Worm (Caenorhabditis elegans): ENCODE results near the gene ZK822.10.

Gene ZK822.10

DNA sequence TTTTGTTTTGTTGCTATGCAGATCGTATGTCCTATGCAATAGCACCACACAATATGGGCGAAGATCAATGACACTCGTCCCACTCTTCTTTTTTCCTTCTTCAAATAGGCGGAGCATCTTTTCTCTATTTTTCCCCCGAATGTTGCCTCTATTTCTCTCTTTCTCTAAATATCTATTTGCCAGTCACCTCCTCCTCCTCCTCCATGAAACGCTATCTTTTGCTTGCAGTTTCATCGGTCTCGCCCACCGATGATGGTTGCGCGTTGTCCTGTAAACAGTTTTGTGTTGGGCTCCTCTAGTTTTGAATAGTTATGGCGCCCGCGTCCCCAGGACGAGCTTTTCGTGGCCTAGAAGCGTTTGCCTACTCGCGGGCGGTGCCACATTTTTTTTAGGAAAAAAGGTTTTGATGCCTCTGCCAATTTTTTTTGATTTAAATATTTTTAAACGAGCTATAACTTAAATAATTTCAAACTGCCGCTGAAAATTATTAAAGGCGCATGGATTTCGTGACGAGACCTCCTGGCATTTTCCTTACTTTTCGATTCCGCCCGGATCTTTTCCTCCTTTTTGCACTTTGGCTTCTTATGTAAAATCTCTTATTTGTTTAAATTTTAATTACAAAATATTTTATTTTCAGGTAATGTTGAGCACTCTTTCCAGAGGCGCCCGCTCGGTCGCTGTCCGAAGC, 35.8 kb downstream of the ZK822.10 start, which contains the start of gene gdh-1:
gdh-1 (plus strand) TSS at position 638 of the 688 bp plus-strand sequence.
- TF ChIP-seq ceh-18 (tag; optimal IDR thresholded peaks at IDR 0.05) (peak; percentile 10), C08G9.2 (tag; optimal IDR thresholded peaks at IDR 0.05) (no peak)

DNA sequence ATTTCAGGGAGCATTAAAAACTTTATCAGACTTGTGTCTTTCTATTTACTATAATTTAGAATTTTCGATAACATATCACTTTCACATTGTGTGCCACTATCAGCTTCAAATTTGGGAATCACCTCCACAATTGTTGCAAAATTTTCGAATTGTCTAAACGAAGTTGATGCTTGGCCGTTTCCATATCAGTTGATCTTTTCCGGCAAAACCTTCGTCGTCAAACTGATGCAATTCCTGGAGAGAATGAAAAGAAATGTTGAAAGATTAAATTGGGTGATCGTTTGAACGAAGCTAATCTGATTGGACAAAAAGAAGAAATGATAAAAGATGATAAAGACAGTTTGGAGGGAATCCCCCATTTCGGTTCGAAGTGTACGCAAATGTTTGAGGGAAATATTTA, 38.7 kb downstream of the ZK822.10 start:
- TF ChIP-seq F13H6.1 (tag; optimal IDR thresholded peaks at IDR 0.05) (no peak), ceh-2 (tag; optimal IDR thresholded peaks at IDR 0.05) (no peak)

DNA sequence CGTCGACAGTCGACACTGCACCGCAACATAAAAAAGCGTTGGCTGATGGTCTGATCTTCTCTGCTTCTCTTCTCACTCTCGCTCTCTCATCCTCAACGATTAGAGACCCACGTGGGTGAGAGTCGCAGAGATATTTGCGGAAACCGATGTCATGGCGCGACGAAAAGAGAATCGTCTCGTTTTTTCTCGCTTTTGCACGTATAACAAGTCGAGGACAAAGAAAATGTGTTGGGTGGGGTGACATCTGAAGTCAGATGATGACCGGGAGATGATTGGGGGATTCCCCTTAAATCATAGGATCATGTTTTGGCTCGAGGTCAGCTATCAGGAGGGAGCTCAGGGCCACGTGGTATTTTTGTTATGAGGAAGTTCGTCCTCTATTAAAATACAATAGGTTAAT, 39.5 kb downstream of the ZK822.10 start:
- no peak for TF ChIP-seq fkh-10 (GFP tag; optimal IDR thresholded peaks at IDR 0.05)
- no peak for TF ChIP-seq dve-1 (tag; optimal IDR thresholded peaks at IDR 0.05)
- TF ChIP-seq ceh-9 (tag; optimal IDR thresholded peaks at IDR 0.05), result no peak
- peak; percentile 85 for TF ChIP-seq ceh-18 (tag; optimal IDR thresholded peaks at IDR 0.05)
- TF ChIP-seq madf-2 (tag; optimal IDR thresholded peaks at IDR 0.05), result no peak
- no peak for TF ChIP-seq ama-1 (optimal IDR thresholded peaks at IDR 0.05)
- TF ChIP-seq eyg-1 (tag; optimal IDR thresholded peaks at IDR 0.05), result no peak
- no peak for TF ChIP-seq ceh-19 (GFP tag; optimal IDR thresholded peaks at IDR 0.05)
- peak; percentile 50 for TF ChIP-seq pqm-1 (tag; optimal IDR thresholded peaks at IDR 0.05)
- peak; percentile 37 for TF ChIP-seq unc-55 (GFP tag; optimal IDR thresholded peaks at IDR 0.05)
- no peak for TF ChIP-seq ttx-3 (tag; optimal IDR thresholded peaks at IDR 0.05)
- peak; percentile 68 for TF ChIP-seq hlh-30 (tag; optimal IDR thresholded peaks at IDR 0.05; ENCODE audit: insufficient read depth)
- TF ChIP-seq dmd-4 (tag; optimal IDR thresholded peaks at IDR 0.05; ENCODE audit: borderline replicate concordance), result no peak
- TF ChIP-seq ahr-1 (tag; optimal IDR thresholded peaks at IDR 0.05), result no peak
- no peak for TF ChIP-seq K09A11.1 (tag; optimal IDR thresholded peaks at IDR 0.05; ENCODE audit: insufficient read depth)

DNA sequence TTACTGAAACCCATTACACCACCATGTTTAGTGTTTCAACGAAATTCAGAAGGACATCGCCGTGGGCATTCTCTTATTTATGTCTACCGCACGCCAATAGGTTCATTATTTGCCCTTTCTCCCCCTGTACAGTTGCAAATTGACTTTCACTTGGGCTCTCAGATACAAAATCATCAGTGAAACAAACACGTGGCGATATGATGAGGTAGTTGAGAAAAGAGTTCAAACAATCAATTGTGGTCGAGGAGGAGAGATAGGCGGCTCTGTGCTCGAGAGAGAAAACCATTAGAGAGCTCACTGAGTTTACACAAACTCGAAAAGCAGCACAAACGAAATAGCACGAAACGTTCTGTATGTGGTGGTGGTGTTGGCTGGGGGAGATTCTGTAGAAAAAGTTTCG, 40.1 kb downstream of the ZK822.10 start:
- TF ChIP-seq ceh-18 (tag; optimal IDR thresholded peaks at IDR 0.05), result peak; percentile 4
- TF ChIP-seq pax-1 (tag; optimal IDR thresholded peaks at IDR 0.05), result no peak

DNA sequence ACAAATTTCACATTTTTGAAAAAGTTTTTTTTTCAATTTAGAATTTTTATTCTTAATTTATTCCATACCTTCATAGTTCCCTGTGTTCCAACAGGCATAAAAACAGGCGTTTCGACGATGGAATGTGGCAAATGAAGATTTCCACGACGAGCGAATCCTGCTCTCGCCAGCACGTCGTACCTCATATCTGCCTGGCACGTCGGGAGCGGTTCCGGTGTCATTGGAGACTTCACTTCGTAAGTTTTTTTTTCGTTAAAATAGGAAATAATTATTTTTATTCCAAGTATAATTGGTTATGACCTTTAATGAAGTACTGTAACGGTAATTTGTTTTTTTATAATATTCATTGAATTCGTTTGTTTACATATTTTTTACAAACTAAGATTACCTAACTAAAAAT, 42.6 kb downstream of the ZK822.10 start, which contains the start of gene tgt-1:
tgt-1 (minus strand) TSS at position 232 of the 400 bp plus-strand sequence.
- no peak for TF ChIP-seq lim-6 (tag; optimal IDR thresholded peaks at IDR 0.05)
- TF ChIP-seq K09A11.1 (tag; optimal IDR thresholded peaks at IDR 0.05; ENCODE audit: insufficient read depth), result no peak
- TF ChIP-seq pag-3 (tag; optimal IDR thresholded peaks at IDR 0.05; ENCODE audit: borderline replicate concordance), result no peak
- TF ChIP-seq npax-4 (tag; optimal IDR thresholded peaks at IDR 0.05), result no peak
- TF ChIP-seq mec-3 (tag; optimal IDR thresholded peaks at IDR 0.05; ENCODE audit: borderline replicate concordance), result no peak
- no peak for TF ChIP-seq pha-2 (tag; optimal IDR thresholded peaks at IDR 0.05)
- TF ChIP-seq ceh-34 (tag; optimal IDR thresholded peaks at IDR 0.05), result no peak
- TF ChIP-seq ref-2 (tag; optimal IDR thresholded peaks at IDR 0.05), result no peak
- no peak for TF ChIP-seq madf-2 (tag; optimal IDR thresholded peaks at IDR 0.05)
- no peak for TF ChIP-seq eyg-1 (tag; optimal IDR thresholded peaks at IDR 0.05)
- TF ChIP-seq Y22D7AL.16 (tag; optimal IDR thresholded peaks at IDR 0.05), result no peak
- TF ChIP-seq F13H6.1 (tag; optimal IDR thresholded peaks at IDR 0.05), result no peak
- TF ChIP-seq unc-42 (tag; optimal IDR thresholded peaks at IDR 0.05), result no peak
- no peak for TF ChIP-seq ceh-6 (GFP tag; optimal IDR thresholded peaks at IDR 0.05)
- no peak for TF ChIP-seq dve-1 (tag; optimal IDR thresholded peaks at IDR 0.05)

DNA sequence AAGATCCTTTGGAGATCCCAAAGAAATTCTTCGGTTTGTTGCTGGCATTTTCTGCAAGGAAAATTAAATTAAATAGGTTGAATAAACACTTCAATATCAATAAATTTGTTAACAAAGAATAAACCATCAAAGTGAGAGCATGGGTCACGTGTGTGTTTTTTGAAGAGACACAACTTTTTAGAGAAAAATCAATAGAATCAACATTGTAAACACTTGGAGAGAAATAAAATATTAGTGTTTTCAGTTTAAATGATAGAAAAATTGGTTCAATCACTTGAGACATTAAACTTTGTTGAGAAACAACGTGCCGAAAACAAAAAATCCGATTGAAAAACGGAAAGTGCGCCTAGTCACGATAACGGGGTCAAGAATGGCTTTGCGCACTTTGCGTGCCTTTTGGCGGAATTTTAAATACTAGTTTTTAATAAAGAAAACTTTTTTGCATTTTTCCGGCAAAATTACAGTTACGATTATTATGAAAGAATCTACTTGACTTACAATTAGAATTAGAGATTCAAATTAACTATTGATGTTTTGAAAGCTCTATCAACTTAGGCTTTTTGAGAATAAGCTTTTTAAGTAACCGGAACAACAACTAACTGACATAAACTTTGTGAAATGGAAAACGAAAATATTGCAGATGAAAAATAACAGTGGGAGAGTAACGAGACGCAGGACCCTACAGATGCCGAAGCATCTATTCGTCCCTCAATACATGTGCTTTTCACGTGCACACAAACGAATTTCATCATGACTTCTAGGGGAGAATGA, 44.7 kb downstream of the ZK822.10 start, which contains the start of gene ZK829.7:
ZK829.7 (minus strand) TSS at position 51 of the 771 bp plus-strand sequence.
- TF ChIP-seq ceh-6 (GFP tag; optimal IDR thresholded peaks at IDR 0.05) (no peak), unc-42 (tag; optimal IDR thresholded peaks at IDR 0.05) (peak; percentile 20), ceh-34 (tag; optimal IDR thresholded peaks at IDR 0.05) (no peak), ceh-30 (tag; optimal IDR thresholded peaks at IDR 0.05) (peak; percentile 34), unc-3 (GFP tag; conservative IDR thresholded peaks at IDR 0.05) (no peak), unc-3 (tag; optimal IDR thresholded peaks at IDR 0.05) (no peak), ceh-9 (tag; optimal IDR thresholded peaks at IDR 0.05) (no peak), nfya-1 (tag; optimal IDR thresholded peaks at IDR 0.05) (peak; percentile 24), madf-2 (tag; optimal IDR thresholded peaks at IDR 0.05) (no peak), lim-6 (tag; optimal IDR thresholded peaks at IDR 0.05) (no peak), ceh-19 (GFP tag; optimal IDR thresholded peaks at IDR 0.05) (no peak), odd-2 (tag; optimal IDR thresholded peaks at IDR 0.05) (no peak), pax-1 (tag; optimal IDR thresholded peaks at IDR 0.05) (peak; percentile 41), dve-1 (tag; optimal IDR thresholded peaks at IDR 0.05) (no peak), pat-9 (tag; optimal IDR thresholded peaks at IDR 0.05) (no peak), sox-4 (tag; optimal IDR thresholded peaks at IDR 0.05) (no peak), unc-55 (GFP tag; optimal IDR thresholded peaks at IDR 0.05) (peak; percentile 7), ttx-3 (tag; optimal IDR thresholded peaks at IDR 0.05) (no peak), tbx-7 (tag; optimal IDR thresholded peaks at IDR 0.05) (no peak), hlh-30 (tag; optimal IDR thresholded peaks at IDR 0.05; ENCODE audit: insufficient read depth) (peak; percentile 16), mec-3 (tag; optimal IDR thresholded peaks at IDR 0.05; ENCODE audit: borderline replicate concordance) (no peak)
